Fruit fly (Drosophila melanogaster) whole organism, pupa: ENCODE measurements around the gene mRpL11.

Experiments used
- CG10348 ChIP-seq: fragments of 200-800 bp; sonication (Bioruptor generic); IDR thresholded peaks from 2 replicates; pipeline ENCODE4 v1.3.6; 2022; ENCODE audit warnings: missing biosample characterization, missing genetic modification characterization
- CG12605 ChIP-seq: fragments of 200-800 bp; sonication (Bioruptor generic); IDR thresholded peaks from 2 replicates; pipeline ENCODE4 v1.3.6; 2022; ENCODE audit warnings: missing biosample characterization, missing genetic modification characterization
- CG13204 ChIP-seq: fragments of 200-800 bp; sonication (Bioruptor generic); optimal IDR thresholded peaks from 2 replicates; lab custom pipeline; 2018; ENCODE audit warnings: missing biosample characterization, mild to moderate bottlenecking, missing genetic modification characterization, moderate library complexity
- CG14655 ChIP-seq: fragments of 200-800 bp; sonication (Bioruptor generic); optimal IDR thresholded peaks from 3 replicates; lab custom pipeline; 2017; ENCODE audit warnings: mild to moderate bottlenecking, missing biosample characterization, missing genetic modification reagents, missing genetic modification characterization
- CG15710 ChIP-seq: fragments of 200-800 bp; sonication (Bioruptor generic); optimal IDR thresholded peaks from 2 replicates; lab custom pipeline; 2018; ENCODE audit warnings: missing biosample characterization, mild to moderate bottlenecking, missing genetic modification characterization, moderate library complexity
- CG17806 ChIP-seq: fragments of 200-800 bp; sonication (Bioruptor generic); optimal IDR thresholded peaks from 2 replicates; lab custom pipeline; 2018; ENCODE audit warnings: missing biosample characterization, mild to moderate bottlenecking, missing genetic modification characterization, moderate library complexity
- CG32121 ChIP-seq: fragments of 200-800 bp; sonication (Bioruptor generic); IDR thresholded peaks from 2 replicates; pipeline ENCODE4 v1.3.6; 2022; ENCODE audit warnings: missing biosample characterization, missing genetic modification characterization
- CG34367 ChIP-seq: fragments of 200-800 bp; sonication (Bioruptor generic); optimal IDR thresholded peaks from 2 replicates; lab custom pipeline; 2018; ENCODE audit warnings: missing biosample characterization, mild to moderate bottlenecking, missing genetic modification characterization
- CG4496 ChIP-seq: fragments of 200-800 bp; sonication (Bioruptor generic); IDR thresholded peaks from 3 replicates; pipeline ENCODE4 v1.3.6; 2022; ENCODE audit warnings: missing biosample characterization, missing genetic modification characterization
- CG8159 ChIP-seq: fragments of 200-800 bp; sonication (Bioruptor generic); optimal IDR thresholded peaks from 3 replicates; lab custom pipeline; 2018; ENCODE audit warnings: missing biosample characterization, mild to moderate bottlenecking, missing genetic modification characterization, moderate library complexity
- CG8301 ChIP-seq: fragments of 200-800 bp; sonication (Bioruptor generic); optimal IDR thresholded peaks from 2 replicates; lab custom pipeline; 2018; ENCODE audit warnings: missing biosample characterization, mild to moderate bottlenecking, missing genetic modification characterization
- CG9948 ChIP-seq: fragments of 200-800 bp; sonication (Bioruptor generic); optimal IDR thresholded peaks from 2 replicates; lab custom pipeline; 2018; ENCODE audit warnings: missing biosample characterization, mild to moderate bottlenecking, missing genetic modification characterization, moderate library complexity
- D1 ChIP-seq: fragments of 200-800 bp; sonication (Bioruptor generic); optimal IDR thresholded peaks from 2 replicates; lab custom pipeline; 2018; ENCODE audit warnings: missing biosample characterization, mild to moderate bottlenecking, missing genetic modification characterization, moderate library complexity
- EcR ChIP-seq: fragments of 200-800 bp; sonication (Bioruptor generic); optimal IDR thresholded peaks from 3 replicates; lab custom pipeline; 2019; ENCODE audit warnings: missing biosample characterization, missing genetic modification characterization, mild to moderate bottlenecking, moderate library complexity, missing genetic modification reagents
- Ets98B ChIP-seq: fragments of 200-800 bp; sonication (Bioruptor generic); IDR thresholded peaks from 2 replicates; pipeline ENCODE4 v1.3.6; 2022; ENCODE audit warnings: missing biosample characterization, missing genetic modification characterization
- Pif1A ChIP-seq: fragments of 200-800 bp; sonication (Bioruptor generic); optimal IDR thresholded peaks from 3 replicates; lab custom pipeline; 2016; ENCODE audit warnings: missing biosample characterization, missing genetic modification characterization
- Pif1B ChIP-seq: fragments of 200-800 bp; sonication (Bioruptor generic); optimal IDR thresholded peaks from 3 replicates; lab custom pipeline; 2016; ENCODE audit warnings: missing biosample characterization, missing genetic modification characterization
- Snoo ChIP-seq: fragments of 200-800 bp; sonication (Bioruptor generic); optimal IDR thresholded peaks from 3 replicates; lab custom pipeline; 2017; ENCODE audit warnings: missing biosample characterization, mild to moderate bottlenecking, missing genetic modification characterization, inconsistent platforms
- fd96Ca ChIP-seq: fragments of 200-800 bp; sonication (Bioruptor generic); IDR thresholded peaks from 3 replicates; pipeline ENCODE4 v1.3.6; 2022; ENCODE audit warnings: missing biosample characterization, missing genetic modification characterization
- gl ChIP-seq: fragments of 200-800 bp; sonication (Bioruptor generic); optimal IDR thresholded peaks from 2 replicates; lab custom pipeline; 2018; ENCODE audit warnings: missing biosample characterization, mild to moderate bottlenecking, missing genetic modification characterization
- rn ChIP-seq: fragments of 200-800 bp; sonication (Bioruptor generic); IDR thresholded peaks from 2 replicates; pipeline ENCODE4 v1.3.6; 2022; ENCODE audit warnings: missing biosample characterization, missing genetic modification characterization

The mRpL11 gene

DNA sequence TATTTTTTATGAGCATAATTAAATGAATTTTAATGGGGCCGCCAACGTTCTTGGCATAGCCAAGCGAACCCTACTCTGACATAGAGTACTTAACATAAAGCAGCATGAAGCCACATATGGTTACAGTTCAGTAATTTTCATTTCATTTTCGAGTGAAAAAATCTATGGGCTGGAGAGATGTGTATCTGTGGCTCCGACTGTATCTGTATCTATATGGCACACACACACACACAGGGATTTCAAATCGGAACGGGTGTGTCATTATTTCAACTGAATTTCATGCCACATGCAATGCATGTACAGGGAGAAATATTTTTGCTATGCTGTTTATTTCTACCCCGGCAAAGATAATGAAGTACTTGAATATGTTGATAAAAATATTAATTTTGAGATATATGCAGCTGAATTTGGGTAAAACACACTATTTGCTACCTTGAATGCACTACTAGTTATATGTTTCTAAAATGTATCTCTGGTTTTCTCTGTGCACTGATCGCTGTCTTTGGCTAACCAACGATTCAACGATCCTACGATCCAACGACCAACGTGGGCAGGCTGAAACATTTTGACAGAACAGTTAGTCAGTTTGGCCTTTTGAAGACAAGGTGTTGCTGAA is 44.3 kb upstream of the mRpL11 start:
- TF ChIP-seq CG8301 (tag; lab: Kevin White, UChicago), result peak; percentile 47
- TF ChIP-seq EcR, result no peak
- peak; percentile 47; the same call in 2 of the 3 replicates for TF ChIP-seq CG4496 (GFP tag; lab: Robert Waterston, UW)
- no peak for TF ChIP-seq CG13204 (GFP tag; lab: Kevin White, UChicago)
- peak; percentile 27 for TF ChIP-seq CG14655 (GFP tag; lab: Kevin White, UChicago)
- TF ChIP-seq gl (tag; lab: Kevin White, UChicago), result no peak
- TF ChIP-seq CG12605 (GFP tag; lab: Robert Waterston, UW), result no peak
- TF ChIP-seq Ets98B, result peak; percentile 49
- no peak for TF ChIP-seq Snoo
- TF ChIP-seq CG9948 (tag; lab: Kevin White, UChicago), result no peak
- no peak for TF ChIP-seq Pif1B (GFP tag; lab: Kevin White, UChicago)
- no peak for TF ChIP-seq rn (GFP tag; lab: Robert Waterston, UW)
- TF ChIP-seq CG17806 (tag; lab: Kevin White, UChicago), result no peak
- TF ChIP-seq CG15710 (tag; lab: Kevin White, UChicago), result no peak
- TF ChIP-seq CG32121 (GFP tag; lab: Robert Waterston, UW), result no peak
- no peak for TF ChIP-seq CG34367 (tag; lab: Kevin White, UChicago)
- no peak for TF ChIP-seq D1
- no peak for TF ChIP-seq Pif1A (GFP tag; lab: Kevin White, UChicago)
- TF ChIP-seq CG8159 (tag; lab: Kevin White, UChicago), result no peak
- TF ChIP-seq fd96Ca (GFP tag; lab: Robert Waterston, UW), result peak; percentile 40; the same call in 2 of the 3 replicates

DNA sequence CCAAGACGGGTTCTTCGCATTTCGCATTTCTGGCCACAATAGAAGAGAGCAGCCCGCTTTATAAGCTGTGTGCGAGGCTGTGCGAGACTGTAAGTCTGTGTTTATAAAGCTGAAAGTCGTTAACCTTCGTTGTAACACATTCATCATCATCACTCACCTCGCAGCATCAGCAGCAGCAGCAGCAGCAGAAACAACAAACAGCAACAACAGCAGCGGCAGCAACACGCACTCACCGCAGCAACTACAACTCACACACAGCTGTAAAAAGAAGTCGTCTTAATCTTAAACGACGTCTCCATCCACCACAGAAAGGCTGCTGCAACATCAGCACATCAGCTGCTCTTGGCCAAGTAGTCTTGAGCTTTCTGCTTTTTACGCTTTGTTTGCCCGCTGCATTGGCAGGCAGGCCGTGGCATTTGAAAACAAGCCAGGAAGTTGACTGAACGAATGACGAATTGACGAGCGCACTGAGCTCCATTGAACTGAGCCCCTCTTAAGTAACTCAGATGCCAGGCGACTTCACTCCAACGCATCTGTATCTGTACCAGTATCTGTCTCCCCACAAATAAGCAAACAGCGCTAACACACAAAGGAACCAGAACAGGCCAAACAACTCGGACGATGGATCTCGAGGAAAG is 42.9 kb upstream of the mRpL11 start:
- TF ChIP-seq gl (tag; lab: Kevin White, UChicago), result no peak
- TF ChIP-seq EcR, result peak; percentile 78
- no peak for TF ChIP-seq rn (GFP tag; lab: Robert Waterston, UW)

DNA sequence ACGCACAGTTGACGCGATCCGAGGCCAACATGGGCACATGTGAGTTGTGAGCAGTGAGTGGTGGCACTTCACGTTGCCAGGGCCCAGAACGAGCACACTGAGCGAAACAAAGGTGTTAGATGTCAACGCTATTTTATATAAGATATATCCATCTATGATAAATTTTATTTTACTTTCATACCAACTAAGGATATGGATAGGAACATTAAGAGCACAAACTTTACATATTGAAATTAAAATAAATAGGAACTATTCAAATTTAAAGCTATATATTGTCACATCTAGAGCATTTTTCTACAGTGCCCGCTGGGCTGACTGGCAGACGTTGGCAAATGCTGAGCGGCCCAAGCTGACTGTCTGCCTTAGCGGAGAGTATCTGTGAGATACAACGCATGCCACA is 41.9 kb upstream of the mRpL11 start:
- TF ChIP-seq Snoo, result no peak
- TF ChIP-seq CG13204 (GFP tag; lab: Kevin White, UChicago), result peak; percentile 16
- peak; percentile 82 for TF ChIP-seq CG8301 (tag; lab: Kevin White, UChicago)
- TF ChIP-seq Pif1B (GFP tag; lab: Kevin White, UChicago), result peak; percentile 58
- peak; percentile 78 for TF ChIP-seq CG4496 (GFP tag; lab: Robert Waterston, UW)
- peak; percentile 30; the same call in 1 of the 2 replicates for TF ChIP-seq CG12605 (GFP tag; lab: Robert Waterston, UW)
- TF ChIP-seq rn (GFP tag; lab: Robert Waterston, UW), result 0 out of 2 replicates have a peak, but pooled peaks have one; percentile 12
- peak; percentile 54; the same call in 1 of the 2 replicates for TF ChIP-seq CG32121 (GFP tag; lab: Robert Waterston, UW)
- TF ChIP-seq CG14655 (GFP tag; lab: Kevin White, UChicago), result peak; percentile 88
- peak; percentile 58; the same call in 1 of the 3 replicates for TF ChIP-seq fd96Ca (GFP tag; lab: Robert Waterston, UW)
- peak; percentile 66 for TF ChIP-seq CG9948 (tag; lab: Kevin White, UChicago)
- TF ChIP-seq EcR, result no peak
- peak; percentile 66 for TF ChIP-seq Pif1A (GFP tag; lab: Kevin White, UChicago)
- TF ChIP-seq CG8159 (tag; lab: Kevin White, UChicago), result peak; percentile 49
- peak; percentile 34 for TF ChIP-seq CG15710 (tag; lab: Kevin White, UChicago)
- peak; percentile 19 for TF ChIP-seq D1
- peak; percentile 61 for TF ChIP-seq CG17806 (tag; lab: Kevin White, UChicago)
- TF ChIP-seq Ets98B, result peak; percentile 56
- no peak for TF ChIP-seq CG10348
- TF ChIP-seq gl (tag; lab: Kevin White, UChicago), result no peak
- TF ChIP-seq CG34367 (tag; lab: Kevin White, UChicago), result peak; percentile 42

DNA sequence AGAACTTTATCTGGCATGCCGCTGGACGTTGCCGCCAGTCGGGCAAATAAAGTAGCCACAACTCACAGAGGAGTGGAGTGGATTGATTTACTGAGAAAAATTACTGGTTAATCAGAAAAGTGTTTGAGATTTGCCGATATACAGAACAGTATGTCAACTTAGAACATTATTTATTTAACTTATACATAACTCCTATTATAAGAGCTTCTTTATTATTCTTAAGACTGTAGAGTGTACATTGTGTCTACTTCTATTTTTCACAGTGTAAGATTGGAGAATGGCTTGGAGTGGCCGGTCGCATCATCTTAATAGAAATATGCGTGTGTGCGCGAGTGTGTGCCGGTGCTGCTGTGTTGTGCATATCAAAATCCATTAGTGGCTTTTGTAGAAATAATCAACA is 41.0 kb upstream of the mRpL11 start:
- TF ChIP-seq Pif1B (GFP tag; lab: Kevin White, UChicago) (peak; percentile 35), Ets98B (peak; percentile 80), fd96Ca (GFP tag; lab: Robert Waterston, UW) (peak; percentile 45; the same call in 1 of the 3 replicates), CG8159 (tag; lab: Kevin White, UChicago) (peak; percentile 17), CG8301 (tag; lab: Kevin White, UChicago) (peak; percentile 93), CG10348 (no peak), CG32121 (GFP tag; lab: Robert Waterston, UW) (peak; percentile 77), CG13204 (GFP tag; lab: Kevin White, UChicago) (no peak), EcR (no peak), CG14655 (GFP tag; lab: Kevin White, UChicago) (peak; percentile 92), gl (tag; lab: Kevin White, UChicago) (no peak), CG17806 (tag; lab: Kevin White, UChicago) (peak; percentile 30), CG12605 (GFP tag; lab: Robert Waterston, UW) (peak; percentile 34; the same call in 1 of the 2 replicates), CG15710 (tag; lab: Kevin White, UChicago) (peak; percentile 36), D1 (no peak), rn (GFP tag; lab: Robert Waterston, UW) (no peak; the same call in 1 of the 2 replicates), CG9948 (tag; lab: Kevin White, UChicago) (peak; percentile 48), CG4496 (GFP tag; lab: Robert Waterston, UW) (peak; percentile 81), CG34367 (tag; lab: Kevin White, UChicago) (peak; percentile 22), Snoo (no peak), Pif1A (GFP tag; lab: Kevin White, UChicago) (peak; percentile 74)

DNA sequence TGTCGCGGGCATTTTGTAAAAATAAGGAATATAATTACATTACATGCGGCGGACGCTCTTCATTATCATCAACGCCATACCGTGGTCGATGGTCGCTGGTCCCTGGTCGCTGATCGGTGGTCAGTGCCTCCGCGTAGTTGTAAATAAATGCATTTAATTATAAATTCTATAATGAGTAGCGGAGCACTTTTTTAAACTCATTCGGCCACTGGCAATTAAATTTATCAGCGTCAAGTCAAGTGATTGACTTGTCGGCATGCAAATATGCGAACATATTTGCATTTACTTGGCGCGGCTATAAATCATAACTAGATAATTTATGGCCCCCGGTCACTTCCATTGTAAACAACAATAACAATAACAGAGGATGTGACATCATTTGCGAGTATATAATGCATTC is 40.2 kb upstream of the mRpL11 start:
- TF ChIP-seq EcR (peak; percentile 75), CG8301 (tag; lab: Kevin White, UChicago) (no peak), Pif1A (GFP tag; lab: Kevin White, UChicago) (no peak)
- TF ChIP-seq, all 21 proteins: peak for 1
